Worm (Caenorhabditis elegans) whole organism, L1 larva: ENCODE measurements around the gene F41E6.1.

Experiments used
- alr-1 ChIP-seq: fragments of 200-800 bp; sonication (Bioruptor generic); optimal IDR thresholded peaks from 2 replicates; lab custom pipeline; 2018; ENCODE audit warnings: borderline replicate concordance, mild to moderate bottlenecking, missing genetic modification characterization, missing compliant biosample characterization
- ama-1 ChIP-seq: fragments of 150-350 bp; optimal IDR thresholded peaks from 2 replicates; lab custom pipeline; 2014
- blmp-1 ChIP-seq: fragments of 150-350 bp; optimal IDR thresholded peaks from 2 replicates; lab custom pipeline; 2014; ENCODE audit warnings: missing biosample characterization, missing genetic modification characterization
- ceh-63 ChIP-seq: fragments of 200-800 bp; sonication (Bioruptor generic); optimal IDR thresholded peaks from 2 replicates; lab custom pipeline; 2018; ENCODE audit warnings: mild to moderate bottlenecking, missing genetic modification characterization, missing compliant biosample characterization
- dpl-1 ChIP-seq, 3 experiments: fragments of 150-350 bp in 2 of 3; sonication (generic microtip) in 1 of 3; optimal IDR thresholded peaks; 2 replicates each; lab custom pipeline; 2014 to 2017; ENCODE audit warnings: missing biosample characterization in 3 of 3, missing genetic modification characterization in 3 of 3, missing genetic modification reagents in 3 of 3
- egl-27 ChIP-seq, 2 experiments: fragments of 150-350 bp in 1 of 2; sonication (generic microtip); optimal IDR thresholded peaks; 3 replicates each; lab custom pipeline; 2017 to 2018; ENCODE audit warnings: missing biosample characterization in 2 of 2, missing genetic modification characterization in 2 of 2, missing genetic modification reagents in 2 of 2
- nhr-28 ChIP-seq: fragments of 150-350 bp; optimal IDR thresholded peaks from 2 replicates; lab custom pipeline; 2014; ENCODE audit warnings: missing biosample characterization, missing genetic modification characterization
- pqm-1 ChIP-seq: sonication (generic microtip); optimal IDR thresholded peaks from 3 replicates; lab custom pipeline; 2017; ENCODE audit warnings: missing biosample characterization, missing genetic modification characterization
- skn-1 ChIP-seq: fragments of 150-350 bp; optimal IDR thresholded peaks from 2 replicates; lab custom pipeline; 2014; ENCODE audit warnings: missing biosample characterization, missing genetic modification characterization
- snpc-4 ChIP-seq: fragments of 150-350 bp; optimal IDR thresholded peaks from 2 replicates; lab custom pipeline; 2014; ENCODE audit warnings: missing biosample characterization, missing genetic modification characterization
- sptf-1 ChIP-seq: fragments of 150-350 bp; optimal IDR thresholded peaks from 2 replicates; lab custom pipeline; 2014; ENCODE audit warnings: missing biosample characterization, missing genetic modification characterization
- swsn-7 ChIP-seq: sonication (generic microtip); optimal IDR thresholded peaks from 2 replicates; lab custom pipeline; 2016; ENCODE audit warnings: missing genetic modification characterization, missing compliant biosample characterization
- unc-62 ChIP-seq: fragments of 150-350 bp; optimal IDR thresholded peaks from 2 replicates; lab custom pipeline; 2014; ENCODE audit warnings: missing biosample characterization, missing genetic modification reagents, missing genetic modification characterization
- vab-15 ChIP-seq: sonication (generic microtip); optimal IDR thresholded peaks from 2 replicates; lab custom pipeline; 2017; ENCODE audit warnings: missing genotype, mild to moderate bottlenecking, missing genetic modification characterization, missing compliant biosample characterization

DNA sequence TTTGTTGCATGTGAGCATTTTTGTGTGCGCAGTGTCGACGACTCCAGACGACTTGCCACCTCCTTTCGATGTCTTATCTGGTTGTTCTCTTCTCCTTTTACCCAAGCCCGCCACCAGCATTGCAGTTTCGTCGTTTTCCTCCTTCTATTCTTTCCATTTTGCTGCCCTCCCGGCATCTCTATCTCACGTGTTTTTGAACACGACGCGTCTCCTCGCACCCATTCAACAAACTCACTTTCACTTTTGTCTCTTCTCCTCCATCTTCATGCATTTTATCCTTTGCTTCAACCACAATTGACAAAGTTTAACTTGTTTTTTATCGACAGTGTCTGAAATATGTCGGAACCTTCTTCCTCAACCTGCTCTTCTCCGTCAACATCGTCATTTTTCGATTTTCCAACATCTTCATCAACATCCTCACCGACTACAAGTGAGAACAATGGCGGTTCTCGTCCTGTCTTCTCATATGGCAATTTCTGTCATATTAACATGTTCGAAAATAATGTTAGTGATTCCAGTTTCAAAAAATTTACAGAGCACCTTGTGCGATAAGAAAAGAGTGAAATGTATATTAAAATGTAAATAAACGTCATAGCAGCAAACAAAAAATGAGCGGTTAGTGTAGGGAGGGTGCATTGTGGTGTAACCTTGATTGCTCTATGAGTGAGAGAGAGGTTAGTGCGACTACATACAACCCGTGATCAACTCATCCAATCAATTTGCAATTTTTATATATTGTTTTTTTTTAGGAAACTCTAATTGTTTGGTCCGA lies 11.6 kb upstream of the F41E6.1 start, which contains the start of gene fip-4:
- no peak for TF ChIP-seq sptf-1
- no peak for TF ChIP-seq skn-1
- TF ChIP-seq alr-1 (tag; lab: Kevin White, UChicago): no peak
- TF ChIP-seq nhr-28: no peak
- no peak for TF ChIP-seq vab-15 (tag; lab: Kevin White, UChicago)
- TF ChIP-seq ama-1 (lab: Kevin White, UChicago): no peak
- no peak for TF ChIP-seq egl-27 (tag; optimal IDR thresholded peaks at IDR 0.05; lab: Kevin White, UChicago)
- no peak for TF ChIP-seq unc-62 (GFP tag; lab: Kevin White, UChicago)
- TF ChIP-seq pqm-1 (tag; lab: Kevin White, UChicago): no peak
- TF ChIP-seq swsn-7 (tag; lab: Kevin White, UChicago): no peak
- TF ChIP-seq dpl-1 (GFP tag; optimal IDR thresholded peaks at IDR 0.05; lab: Kevin White, UChicago): peak in 1 of 3 experiments; percentile 2
- no peak for TF ChIP-seq snpc-4 (tag; lab: Kevin White, UChicago)
- peak; percentile 99 for TF ChIP-seq blmp-1 (tag; lab: Kevin White, UChicago)
- no peak for TF ChIP-seq ceh-63
